Worm (Caenorhabditis elegans): ENCODE data around the gene C08F8.2.

DNA sequence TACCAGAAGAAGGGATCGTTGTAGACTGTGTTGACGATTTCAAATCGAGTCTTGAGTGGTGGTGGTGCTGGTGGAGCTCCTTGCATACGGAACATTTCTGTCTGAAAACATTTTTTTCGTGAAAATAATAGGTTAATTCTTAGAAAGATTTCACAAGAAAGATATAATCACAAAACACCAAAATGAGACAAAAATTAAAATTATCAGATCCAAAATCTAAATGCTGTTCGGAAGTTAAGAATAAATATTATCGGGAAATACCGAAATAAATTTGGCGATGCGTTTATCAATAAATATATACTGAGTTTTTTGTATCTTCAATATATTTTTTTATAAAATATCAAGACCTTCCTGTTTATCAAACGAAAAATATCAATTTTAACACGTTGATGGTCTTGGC is 27.7 kb downstream of the C08F8.2 start, which contains the start of gene C08F8.9:
- TF ChIP-seq lin-11 (tag; optimal IDR thresholded peaks at IDR 0.05) (no peak), lim-6 (tag; optimal IDR thresholded peaks at IDR 0.05) (no peak)

Data from whole organism, late embryonic.